Fruit fly (Drosophila melanogaster) whole organism, embryonic: ENCODE data around the gene CG14668.
A peak's percentile ranks its signal among the peaks of the same experiment; 100 is the strongest.

ENCODE experiments used
- CG10267 ChIP-seq: fragments of 200-800 bp; sonication (Bioruptor generic); optimal IDR thresholded peaks from 2 replicates; lab custom pipeline; 2018; ENCODE audit warnings: missing biosample characterization, mild to moderate bottlenecking, missing genetic modification characterization, moderate library complexity
- CG10321 ChIP-seq: fragments of 200-800 bp; sonication (Bioruptor generic); IDR thresholded peaks from 2 replicates; pipeline ENCODE4 v1.3.6; 2022; ENCODE audit warnings: missing biosample characterization, missing genetic modification characterization
- CG11696 ChIP-seq: fragments of 200-800 bp; sonication (Bioruptor generic); IDR thresholded peaks from 2 replicates; pipeline ENCODE4 v1.3.6; 2022; ENCODE audit warnings: missing biosample characterization, missing genetic modification characterization
- CG15073 ChIP-seq: fragments of 200-800 bp; sonication (Bioruptor generic); optimal IDR thresholded peaks from 2 replicates; lab custom pipeline; 2016; ENCODE audit warnings: missing biosample characterization, missing genetic modification characterization
- CG17385 ChIP-seq: fragments of 200-800 bp; sonication (Bioruptor generic); optimal IDR thresholded peaks from 3 replicates; lab custom pipeline; 2018; ENCODE audit warnings: missing biosample characterization, mild to moderate bottlenecking, missing genetic modification characterization
- CG1792 ChIP-seq: fragments of 200-800 bp; sonication (Bioruptor generic); optimal IDR thresholded peaks from 2 replicates; lab custom pipeline; 2016; ENCODE audit warnings: missing biosample characterization, missing genetic modification characterization
- CG18599 ChIP-seq: fragments of 200-800 bp; sonication (Bioruptor generic); optimal IDR thresholded peaks from 3 replicates; lab custom pipeline; 2017; ENCODE audit warnings: missing biosample characterization, missing genetic modification characterization, mild to moderate bottlenecking, moderate library complexity, missing genetic modification reagents
- CG2678 ChIP-seq: fragments of 200-800 bp; sonication (Bioruptor generic); optimal IDR thresholded peaks from 3 replicates; lab custom pipeline; 2019; ENCODE audit warnings: missing biosample characterization, mild to moderate bottlenecking, missing genetic modification characterization, moderate library complexity
- CG3065 ChIP-seq: fragments of 200-800 bp; sonication (Bioruptor generic); optimal IDR thresholded peaks from 2 replicates; lab custom pipeline; 2016; ENCODE audit warnings: missing biosample characterization, missing genetic modification characterization
- CG31365 ChIP-seq: fragments of 200-800 bp; sonication (Bioruptor generic); optimal IDR thresholded peaks from 2 replicates; lab custom pipeline; 2018; ENCODE audit warnings: missing biosample characterization, mild to moderate bottlenecking, missing genetic modification characterization
- CG3163 ChIP-seq: fragments of 200-800 bp; sonication (Bioruptor generic); optimal IDR thresholded peaks from 3 replicates; lab custom pipeline; 2016; ENCODE audit warnings: missing biosample characterization, missing genetic modification characterization
- CG32532 ChIP-seq: fragments of 200-800 bp; sonication (Bioruptor generic); IDR thresholded peaks from 2 replicates; pipeline ENCODE4 v1.3.6; 2022; ENCODE audit warnings: missing biosample characterization, missing genetic modification characterization
- CG32767 ChIP-seq: fragments of 200-800 bp; sonication (Bioruptor generic); IDR thresholded peaks from 2 replicates; pipeline ENCODE4 v1.3.6; 2022; ENCODE audit warnings: missing biosample characterization, missing genetic modification characterization
- CG5953 ChIP-seq: fragments of 200-800 bp; sonication (Bioruptor generic); IDR thresholded peaks from 2 replicates; pipeline ENCODE4 v1.3.6; 2022; ENCODE audit warnings: missing biosample characterization, missing genetic modification characterization
- CG6254 ChIP-seq: fragments of 200-800 bp; sonication (Bioruptor generic); optimal IDR thresholded peaks from 3 replicates; lab custom pipeline; 2017; ENCODE audit warnings: mild to moderate bottlenecking, missing biosample characterization, missing genetic modification reagents, missing genetic modification characterization
- CG6689 ChIP-seq: fragments of 200-800 bp; sonication (Bioruptor generic); IDR thresholded peaks from 2 replicates; pipeline ENCODE4 v1.3.6; 2022; ENCODE audit warnings: missing biosample characterization, missing genetic modification characterization
- CG7372 ChIP-seq: fragments of 200-800 bp; sonication (Bioruptor generic); IDR thresholded peaks from 2 replicates; pipeline ENCODE4 v1.3.6; 2022; ENCODE audit warnings: missing biosample characterization, missing genetic modification characterization
- CG7963 ChIP-seq: fragments of 200-800 bp; sonication (Bioruptor generic); IDR thresholded peaks from 3 replicates; pipeline ENCODE4 v1.3.6; 2022; ENCODE audit warnings: missing biosample characterization, missing genetic modification characterization; ENCODE audit not compliant: partially characterized antibody
- Ets65A ChIP-seq: fragments of 200-800 bp; sonication (Bioruptor generic); peaks from one replicate; lab custom pipeline; 2016; ENCODE audit warnings: missing biosample characterization, missing genetic modification characterization
- Fer1 ChIP-seq: fragments of 200-800 bp; sonication (Bioruptor generic); optimal IDR thresholded peaks from 2 replicates; lab custom pipeline; 2017; ENCODE audit warnings: missing biosample characterization, mild to moderate bottlenecking, missing genetic modification characterization
- Jarid2 ChIP-seq: fragments of 200-800 bp; sonication (Bioruptor generic); optimal IDR thresholded peaks from 3 replicates; lab custom pipeline; 2017; ENCODE audit warnings: mild to moderate bottlenecking, missing biosample characterization, missing genetic modification reagents, missing genetic modification characterization
- Med ChIP-seq: fragments of 200-800 bp; sonication (Bioruptor generic); peaks from one replicate; lab custom pipeline; 2016; ENCODE audit warnings: missing biosample characterization, missing genetic modification characterization, mild to moderate bottlenecking, inconsistent platforms, moderate library complexity
- NFAT ChIP-seq: fragments of 200-800 bp; sonication (Bioruptor generic); IDR thresholded peaks from 2 replicates; pipeline ENCODE4 v1.3.6; 2022; ENCODE audit warnings: missing biosample characterization, missing genetic modification characterization
- Pdp1 ChIP-seq, 2 experiments: fragments of 200-800 bp; sonication (Bioruptor generic); optimal IDR thresholded peaks; 3 replicates each; lab custom pipeline; 2016; ENCODE audit warnings: missing biosample characterization in 2 of 2, missing genetic modification characterization in 2 of 2, mild to moderate bottlenecking in 1 of 2, moderate library complexity in 1 of 2
- Sox102F ChIP-seq: fragments of 200-800 bp; sonication (Bioruptor generic); optimal IDR thresholded peaks from 2 replicates; lab custom pipeline; 2018; ENCODE audit warnings: missing biosample characterization, mild to moderate bottlenecking, missing genetic modification characterization, moderate library complexity
- Sry-β ChIP-seq: fragments of 200-800 bp; sonication (Bioruptor generic); optimal IDR thresholded peaks from 2 replicates; lab custom pipeline; 2018; ENCODE audit warnings: missing biosample characterization, mild to moderate bottlenecking, missing genetic modification characterization, moderate library complexity
- Taf1 ChIP-seq: fragments of 200-800 bp; sonication (Bioruptor generic); IDR thresholded peaks from 2 replicates; pipeline ENCODE4 v1.3.6; 2022; ENCODE audit warnings: missing biosample characterization, missing genetic modification characterization
- bowl ChIP-seq: fragments of 200-800 bp; sonication (Bioruptor generic); IDR thresholded peaks from 2 replicates; pipeline ENCODE4 v1.3.6; 2022; ENCODE audit warnings: missing biosample characterization, missing genetic modification characterization
- caup ChIP-seq: fragments of 200-800 bp; sonication (Bioruptor generic); optimal IDR thresholded peaks from 3 replicates; lab custom pipeline; 2017; ENCODE audit warnings: missing biosample characterization, mild to moderate bottlenecking, missing genetic modification characterization, moderate library complexity; ENCODE audit not compliant: severe bottlenecking
- dan ChIP-seq: fragments of 200-800 bp; sonication (Bioruptor generic); IDR thresholded peaks from 2 replicates; pipeline ENCODE4 v1.3.6; 2022; ENCODE audit warnings: missing biosample characterization, missing genetic modification characterization
- dmrt99B ChIP-seq: fragments of 200-800 bp; sonication (Bioruptor generic); optimal IDR thresholded peaks from 2 replicates; lab custom pipeline; 2018; ENCODE audit warnings: missing biosample characterization, mild to moderate bottlenecking, missing genetic modification characterization, moderate library complexity
- dysf ChIP-seq: fragments of 200-800 bp; sonication (Bioruptor generic); IDR thresholded peaks from 3 replicates; pipeline ENCODE4 v1.3.6; 2022; ENCODE audit warnings: missing biosample characterization, missing genetic modification characterization
- exex ChIP-seq: fragments of 200-800 bp; sonication (Bioruptor generic); optimal IDR thresholded peaks from 4 replicates; lab custom pipeline; 2018; ENCODE audit warnings: missing biosample characterization, mild to moderate bottlenecking, missing genetic modification characterization, moderate library complexity
- ftz-f1 ChIP-seq: fragments of 200-800 bp; sonication (Bioruptor generic); optimal IDR thresholded peaks from 2 replicates; lab custom pipeline; 2016; ENCODE audit warnings: missing biosample characterization, missing genetic modification characterization
- grn ChIP-seq: fragments of 200-800 bp; sonication (Bioruptor generic); optimal IDR thresholded peaks from 3 replicates; lab custom pipeline; 2017; ENCODE audit warnings: missing biosample characterization, missing genetic modification characterization
- hb ChIP-seq: fragments of 200-800 bp; sonication (Bioruptor generic); IDR thresholded peaks from 3 replicates; pipeline ENCODE4 v1.3.6; 2022; ENCODE audit warnings: missing biosample characterization, missing genetic modification characterization; ENCODE audit not compliant: partially characterized antibody
- lab ChIP-seq: fragments of 200-800 bp; sonication (Bioruptor generic); optimal IDR thresholded peaks from 3 replicates; lab custom pipeline; 2017; ENCODE audit warnings: missing biosample characterization, missing genetic modification characterization, mild to moderate bottlenecking, moderate library complexity, missing genetic modification reagents
- lilli ChIP-seq: fragments of 200-800 bp; sonication (Bioruptor generic); optimal IDR thresholded peaks from 3 replicates; lab custom pipeline; 2016; ENCODE audit warnings: missing biosample characterization, missing genetic modification characterization
- luna ChIP-seq: fragments of 200-800 bp; sonication (Bioruptor generic); optimal IDR thresholded peaks from 2 replicates; lab custom pipeline; 2016; ENCODE audit warnings: missing biosample characterization, missing genetic modification characterization
- nmo ChIP-seq: fragments of 200-800 bp; sonication (Bioruptor generic); optimal IDR thresholded peaks from 2 replicates; lab custom pipeline; 2018; ENCODE audit warnings: missing biosample characterization, mild to moderate bottlenecking, missing genetic modification characterization, moderate library complexity
- pb ChIP-seq: fragments of 200-800 bp; sonication (Bioruptor generic); optimal IDR thresholded peaks from 3 replicates; lab custom pipeline; 2016; ENCODE audit warnings: missing biosample characterization, missing genetic modification characterization
- sens ChIP-seq: fragments of 200-800 bp; sonication (Bioruptor generic); peaks from one replicate; lab custom pipeline; 2016; ENCODE audit warnings: missing biosample characterization, missing genetic modification characterization
- trem ChIP-seq: fragments of 200-800 bp; optimal IDR thresholded peaks from 3 replicates; lab custom pipeline; 2019; ENCODE audit warnings: missing biosample characterization, mild to moderate bottlenecking, missing genetic modification characterization, moderate library complexity
- vnd ChIP-seq: fragments of 200-800 bp; sonication (Bioruptor generic); IDR thresholded peaks from 3 replicates; pipeline ENCODE4 v1.3.6; 2022; ENCODE audit warnings: missing biosample characterization, missing genetic modification characterization; ENCODE audit not compliant: partially characterized antibody
- wdn ChIP-seq: fragments of 200-800 bp; sonication (Bioruptor generic); IDR thresholded peaks from 2 replicates; pipeline ENCODE4 v1.3.6; 2022; ENCODE audit warnings: missing biosample characterization, missing genetic modification characterization
- wor ChIP-seq: fragments of 200-800 bp; sonication (Bioruptor generic); IDR thresholded peaks from 2 replicates; pipeline ENCODE4 v1.3.6; 2022; ENCODE audit warnings: missing biosample characterization, missing genetic modification characterization

CG14668 gene

DNA sequence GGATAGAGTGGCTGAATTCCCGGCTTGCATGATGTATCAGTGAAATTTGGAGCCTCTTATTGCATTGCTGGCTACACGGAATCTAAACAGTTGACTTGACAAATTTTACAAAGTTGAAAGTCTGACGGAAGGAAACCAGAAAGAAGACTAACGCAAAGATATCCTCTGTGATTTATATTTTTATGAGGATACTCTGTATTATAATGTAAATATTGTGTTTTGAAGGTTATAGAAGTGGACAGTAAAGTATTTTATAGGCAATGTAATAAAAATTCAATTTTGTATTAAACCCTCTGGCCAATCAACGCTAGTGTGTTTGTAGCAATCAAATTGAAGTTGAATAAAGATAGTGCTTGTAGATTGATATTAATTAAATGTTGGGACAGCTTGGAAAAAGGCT, at the start of gene CG14668:
TSS of gene CG14668 (minus strand) at position 101 of the 400 bp plus-strand sequence.
- TF ChIP-seq CG10321 (GFP tag; lab: Robert Waterston, UW), result no peak
- TF ChIP-seq CG11696 (GFP tag; lab: Robert Waterston, UW), result no peak
- peak; percentile 20 for TF ChIP-seq sens (GFP tag; lab: Kevin White, UChicago)

DNA sequence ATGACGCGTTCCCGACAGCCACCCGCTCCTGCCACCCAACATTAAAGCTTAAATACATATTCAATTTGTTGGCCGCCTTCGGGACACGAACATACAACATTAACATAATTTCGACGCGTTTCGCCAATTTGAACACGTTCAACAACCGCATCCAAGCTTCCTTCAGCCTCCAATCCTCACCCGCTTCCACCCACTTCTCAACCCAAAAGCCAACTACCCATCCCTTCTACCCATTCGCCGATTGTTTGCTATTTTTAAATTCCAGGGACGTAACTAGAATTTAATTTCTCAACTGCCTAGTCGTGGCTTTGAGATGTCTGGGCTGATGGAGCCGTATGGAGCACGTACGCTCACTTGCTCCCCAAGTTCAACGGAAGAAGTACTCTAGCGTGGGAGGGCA, 42.3 kb upstream of the CG14668 start:
- TF ChIP-seq Ets65A (GFP tag; lab: Kevin White, UChicago) (peak; percentile 93), trem (no peak), CG10267 (tag; lab: Kevin White, UChicago) (no peak), Jarid2 (GFP tag; lab: Kevin White, UChicago) (no peak), CG1792 (no peak), dan (GFP tag; lab: Robert Waterston, UW) (no peak), CG3163 (GFP tag; lab: Kevin White, UChicago) (no peak), CG15073 (GFP tag; lab: Kevin White, UChicago) (no peak)

DNA sequence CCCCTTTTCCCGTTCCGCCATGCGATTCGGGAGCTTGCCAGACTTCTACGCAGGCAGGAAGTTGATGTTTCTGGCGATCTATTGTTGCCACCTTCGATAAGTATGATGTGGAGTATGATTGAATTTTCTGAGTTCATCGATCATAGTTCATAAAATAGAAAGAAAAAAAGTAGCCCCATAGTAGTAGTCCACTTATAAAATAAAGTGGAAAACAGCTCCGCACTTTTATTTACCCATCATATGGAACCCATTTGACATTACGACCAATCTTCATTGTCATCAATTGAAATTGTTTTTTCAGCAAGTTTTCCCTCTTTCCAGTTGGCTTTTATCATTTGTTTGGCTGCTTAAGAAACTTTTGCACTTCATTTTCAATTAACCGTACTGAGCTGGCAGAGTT, 39.7 kb upstream of the CG14668 start, which contains the start of gene CG12147:
TSS of gene CG12147 (minus strand) at position 101 of the 400 bp plus-strand sequence.
- TF ChIP-seq CG32767 (GFP tag; lab: Robert Waterston, UW), result no peak
- no peak for TF ChIP-seq grn (GFP tag; lab: Kevin White, UChicago)
- TF ChIP-seq caup, result no peak
- no peak for TF ChIP-seq CG31365 (tag; lab: Kevin White, UChicago)
- no peak for TF ChIP-seq wdn (GFP tag; lab: Robert Waterston, UW)
- TF ChIP-seq lilli (GFP tag; lab: Kevin White, UChicago), result no peak
- no peak for TF ChIP-seq pb (GFP tag; lab: Kevin White, UChicago)
- TF ChIP-seq Taf1 (GFP tag; lab: Robert Waterston, UW), result no peak
- TF ChIP-seq luna (GFP tag; lab: Kevin White, UChicago), result no peak
- TF ChIP-seq CG17385 (GFP tag; lab: Kevin White, UChicago), result no peak
- TF ChIP-seq vnd (GFP tag; lab: Robert Waterston, UW), result no peak

DNA sequence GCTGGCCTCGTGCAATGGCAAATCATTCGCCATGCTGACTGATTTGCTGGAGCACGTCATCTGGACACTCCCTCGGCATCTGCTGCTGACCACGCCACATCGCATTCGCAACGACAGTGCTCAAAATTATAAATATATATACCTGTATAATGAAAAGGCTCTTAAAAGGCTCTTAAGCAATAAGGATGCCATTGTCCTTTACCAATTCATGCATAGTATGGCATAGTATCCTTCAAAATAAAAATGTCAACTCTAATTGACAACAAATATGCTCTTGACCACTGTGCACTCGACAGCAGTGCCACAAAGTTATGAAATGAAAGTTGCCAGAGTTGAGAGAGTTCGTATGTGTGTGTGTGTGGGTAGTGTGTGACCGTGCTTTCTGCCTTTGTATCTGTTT, 34.7 kb upstream of the CG14668 start:
- 0 out of 2 replicates have a peak, but pooled peaks have one; percentile 36 for TF ChIP-seq CG7372 (GFP tag; lab: Robert Waterston, UW)
- TF ChIP-seq bowl (GFP tag; lab: Robert Waterston, UW), result no peak
- TF ChIP-seq dysf (GFP tag; lab: Robert Waterston, UW), result 0 out of 3 replicates have a peak, but pooled peaks have one; percentile 24
- 0 out of 2 replicates have a peak, but pooled peaks have one; percentile 15 for TF ChIP-seq CG6689 (GFP tag; lab: Robert Waterston, UW)
- TF ChIP-seq CG10267 (tag; lab: Kevin White, UChicago), result no peak
- no peak for TF ChIP-seq pb (GFP tag; lab: Kevin White, UChicago)
- no peak for TF ChIP-seq Sry-β
- 0 out of 2 replicates have a peak, but pooled peaks have one; percentile 38 for TF ChIP-seq CG5953 (GFP tag; lab: Robert Waterston, UW)
- no peak for TF ChIP-seq wor (GFP tag; lab: Robert Waterston, UW)
- TF ChIP-seq CG6254 (GFP tag; lab: Kevin White, UChicago), result no peak
- TF ChIP-seq CG32532, result 0 out of 2 replicates have a peak, but pooled peaks have one; percentile 15
- no peak for TF ChIP-seq hb (GFP tag; lab: Robert Waterston, UW)
- TF ChIP-seq dmrt99B (tag; lab: Kevin White, UChicago), result peak; percentile 37
- TF ChIP-seq nmo, result no peak
- peak; percentile 27 for TF ChIP-seq Fer1
- TF ChIP-seq CG2678 (tag; lab: Kevin White, UChicago), result peak; percentile 25
- TF ChIP-seq lab (GFP tag; lab: Kevin White, UChicago), result peak; percentile 26
- no peak for TF ChIP-seq ftz-f1 (GFP tag; lab: Kevin White, UChicago)
- no peak for TF ChIP-seq CG3065 (GFP tag; lab: Kevin White, UChicago)
- TF ChIP-seq exex (tag; lab: Kevin White, UChicago), result no peak
- TF ChIP-seq CG7963, result no peak
- TF ChIP-seq NFAT (GFP tag; lab: Robert Waterston, UW), result 0 out of 2 replicates have a peak, but pooled peaks have one; percentile 20
- TF ChIP-seq Pdp1 (GFP tag; optimal IDR thresholded peaks at IDR 0.05; lab: Kevin White, UChicago), result no peak
- TF ChIP-seq Sox102F (GFP tag; lab: Kevin White, UChicago), result peak; percentile 6
- TF ChIP-seq Med, result peak; percentile 50
- peak; percentile 55 for TF ChIP-seq CG18599
